Worm (Caenorhabditis elegans) whole organism, L4/young adult: ENCODE data around the gene npr-10.

ENCODE experiments used
- W03F9.2 ChIP-seq: fragments of 150-350 bp; optimal IDR thresholded peaks from 2 replicates; lab custom pipeline; 2014; ENCODE audit warnings: missing biosample characterization, missing genetic modification characterization
- dao-5 ChIP-seq: sonication (generic microtip); optimal IDR thresholded peaks from 2 replicates; lab custom pipeline; 2016; ENCODE audit warnings: missing genotype, missing genetic modification characterization, moderate library complexity, missing compliant biosample characterization
- him-1 ChIP-seq: sonication (generic microtip); optimal IDR thresholded peaks from 2 replicates; lab custom pipeline; 2016; ENCODE audit warnings: missing genotype, missing genetic modification reagents, missing genetic modification characterization, missing compliant biosample characterization

The npr-10 gene

DNA sequence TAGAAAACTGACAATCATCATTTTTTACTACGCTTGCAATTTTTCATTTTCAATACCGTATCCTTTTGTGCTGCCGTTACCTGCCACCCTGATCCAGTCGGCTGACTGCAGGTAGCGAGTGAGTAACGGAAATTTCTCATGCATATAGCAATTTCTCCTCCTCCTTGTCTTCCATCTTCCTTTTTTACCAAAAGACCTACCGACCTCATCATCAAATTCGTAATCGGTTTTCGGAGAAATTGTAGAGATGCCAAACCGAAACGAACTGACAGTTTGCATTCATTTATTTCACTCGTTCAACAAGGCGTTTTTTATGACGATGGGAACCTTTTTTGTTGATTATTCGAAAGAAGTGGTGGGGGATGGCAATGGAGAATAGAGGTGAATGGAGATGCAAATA is 16.2 kb downstream of the npr-10 start:
- TF ChIP-seq dao-5 (tag; lab: Kevin White, UChicago) (no peak), him-1 (no peak), W03F9.2 (tag; lab: Kevin White, UChicago) (no peak)

DNA sequence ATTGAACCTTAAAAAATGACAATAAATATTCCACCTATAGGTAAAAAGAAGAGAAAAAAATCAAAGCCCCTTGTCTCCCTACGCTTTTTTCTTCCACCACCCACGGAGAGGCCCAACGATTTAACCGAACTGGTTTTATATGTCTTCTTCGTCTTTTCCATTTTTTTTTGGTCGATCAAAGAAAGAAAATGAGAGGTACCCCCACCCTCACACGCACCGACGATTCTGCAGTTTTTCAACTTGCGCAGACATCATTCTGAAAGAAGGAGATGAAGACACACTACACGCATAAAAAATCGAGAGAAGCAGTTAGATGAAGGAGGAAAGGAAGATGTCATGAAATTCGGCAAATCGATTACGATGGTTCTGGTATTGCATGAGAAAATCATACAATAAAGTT is 18.2 kb downstream of the npr-10 start:
- TF ChIP-seq dao-5 (tag; lab: Kevin White, UChicago) (no peak), him-1 (no peak), W03F9.2 (tag; lab: Kevin White, UChicago) (no peak)

DNA sequence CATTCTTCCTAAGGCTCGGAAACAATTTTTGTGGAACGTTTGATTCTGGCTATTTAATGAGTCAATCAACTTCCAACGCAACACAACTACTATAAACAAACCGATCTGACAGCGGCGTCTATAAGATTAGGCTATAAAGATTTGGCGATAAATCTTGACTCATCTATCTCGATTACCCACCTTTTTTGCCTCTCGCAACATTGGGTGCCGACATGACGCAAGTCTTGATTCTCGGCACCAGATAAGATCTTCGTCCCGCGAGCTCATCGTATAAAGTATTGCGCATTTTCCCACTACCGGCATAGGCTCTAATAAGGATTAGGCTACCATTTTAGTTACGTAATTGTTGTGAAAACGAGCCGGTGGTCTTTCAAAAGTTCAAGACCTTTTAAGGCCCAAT is 20.6 kb downstream of the npr-10 start:
- TF ChIP-seq dao-5 (tag; lab: Kevin White, UChicago) = no peak
- TF ChIP-seq him-1 = no peak
- no peak for TF ChIP-seq W03F9.2 (tag; lab: Kevin White, UChicago)

DNA sequence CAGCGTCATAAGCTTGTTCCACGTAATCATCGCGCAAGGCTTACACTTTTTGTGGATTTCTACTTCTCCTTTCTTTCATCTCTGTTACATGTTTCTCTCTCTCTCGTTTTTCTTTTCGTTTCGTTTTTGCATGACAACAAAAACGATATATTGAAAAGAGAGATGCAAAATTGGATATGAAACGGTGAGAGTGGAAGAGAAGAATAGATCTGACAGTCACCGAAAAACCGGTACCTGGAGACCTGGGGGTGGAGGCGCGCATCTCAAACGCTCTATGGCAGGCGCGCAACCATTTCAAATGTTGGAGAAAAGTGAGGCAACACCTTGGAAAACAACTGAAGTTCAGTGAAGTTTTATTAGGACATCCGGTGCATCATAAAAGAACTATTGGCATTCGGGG is 22.9 kb downstream of the npr-10 start:
- no peak for TF ChIP-seq dao-5 (tag; lab: Kevin White, UChicago)
- TF ChIP-seq W03F9.2 (tag; lab: Kevin White, UChicago) = no peak

DNA sequence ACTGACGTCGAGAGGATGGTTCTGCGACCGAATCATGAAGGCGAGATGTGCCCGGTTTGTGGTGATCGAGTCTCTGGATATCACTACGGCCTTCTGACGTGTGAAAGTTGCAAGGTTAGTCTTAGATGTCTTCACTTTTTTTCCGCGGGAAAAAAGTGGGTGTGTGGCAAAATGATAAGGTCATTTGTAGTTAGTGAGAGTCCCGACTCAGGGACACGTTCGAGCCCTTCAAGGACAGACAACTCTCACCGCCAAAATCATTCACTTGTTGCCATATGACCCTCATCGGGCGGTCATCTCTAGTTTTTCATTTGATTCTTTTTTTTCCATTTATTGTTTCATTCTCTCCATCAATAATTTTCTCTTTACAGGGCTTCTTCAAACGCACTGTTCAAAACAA is 23.6 kb downstream of the npr-10 start:
- TF ChIP-seq him-1 (no peak), W03F9.2 (tag; lab: Kevin White, UChicago) (no peak), dao-5 (tag; lab: Kevin White, UChicago) (no peak)

DNA sequence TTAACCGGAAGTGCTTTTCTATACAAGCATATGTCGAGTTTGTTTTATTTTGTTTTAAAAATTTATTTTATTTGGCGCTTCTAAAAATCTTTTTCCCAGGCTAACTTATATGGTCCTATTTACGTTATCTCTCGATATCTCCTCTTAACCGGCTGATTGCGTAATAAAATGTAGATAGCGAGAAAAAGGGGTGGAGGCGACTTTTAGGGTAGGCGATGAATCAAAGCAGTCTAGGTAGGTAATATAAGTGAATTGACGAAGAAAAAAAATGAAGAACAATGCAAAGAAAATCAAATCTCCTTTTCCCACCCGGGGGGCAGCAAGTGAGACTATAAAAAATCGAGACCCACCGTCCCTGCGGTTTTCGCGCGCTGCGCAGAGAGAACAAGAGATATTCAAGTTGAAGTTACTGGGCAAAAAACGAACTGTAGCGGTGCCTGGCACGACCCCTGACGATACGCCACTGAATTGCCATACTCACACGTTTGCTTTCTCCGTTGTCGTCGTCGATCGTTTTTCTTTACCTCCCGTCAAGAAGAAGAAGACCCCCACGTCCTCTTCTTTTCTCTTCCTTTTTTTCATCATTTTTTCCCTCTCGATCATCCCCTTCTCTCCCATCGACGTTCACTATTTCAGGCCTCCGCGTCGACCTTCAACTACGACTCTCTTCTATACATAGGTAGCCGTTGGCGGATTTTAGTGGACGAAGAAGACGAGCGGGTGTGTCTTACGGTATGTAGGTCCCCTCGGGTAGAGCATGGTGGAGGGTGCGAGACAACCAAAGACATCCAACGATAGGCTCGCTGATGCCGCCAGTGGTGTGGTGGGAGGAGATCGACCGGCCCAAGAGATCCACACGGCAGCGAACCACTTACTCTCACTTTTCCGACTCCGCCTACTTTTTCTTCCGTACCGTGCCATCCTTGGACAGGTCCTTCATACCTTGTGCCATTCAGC is 24.4 kb downstream of the npr-10 start, which contains the start of gene nhr-25:
Gene nhr-25, plus strand, starts transcription at position 637 of the 957 bp plus-strand sequence.
- TF ChIP-seq W03F9.2 (tag; lab: Kevin White, UChicago) (no peak), dao-5 (tag; lab: Kevin White, UChicago) (no peak), him-1 (no peak)

DNA sequence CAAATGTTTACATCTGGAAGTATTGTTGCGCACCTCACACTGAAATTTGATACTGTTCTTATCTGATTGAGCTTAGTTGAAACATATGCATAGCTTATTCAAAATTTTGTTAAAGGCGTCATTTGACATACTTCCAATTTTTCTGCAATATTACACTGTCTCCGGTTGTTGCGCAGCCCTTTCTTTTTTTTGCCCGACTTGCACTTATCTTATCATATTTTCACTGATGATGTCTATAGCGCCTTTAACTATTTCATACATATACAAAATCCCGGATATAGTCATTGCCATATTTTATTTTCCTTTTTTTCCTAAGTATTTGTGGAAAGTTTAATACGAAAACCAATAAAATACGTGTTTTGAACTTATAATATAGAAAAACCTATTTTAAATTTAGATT is 25.8 kb downstream of the npr-10 start:
- no peak for TF ChIP-seq dao-5 (tag; lab: Kevin White, UChicago)
- TF ChIP-seq W03F9.2 (tag; lab: Kevin White, UChicago) = no peak
- TF ChIP-seq him-1 = no peak

DNA sequence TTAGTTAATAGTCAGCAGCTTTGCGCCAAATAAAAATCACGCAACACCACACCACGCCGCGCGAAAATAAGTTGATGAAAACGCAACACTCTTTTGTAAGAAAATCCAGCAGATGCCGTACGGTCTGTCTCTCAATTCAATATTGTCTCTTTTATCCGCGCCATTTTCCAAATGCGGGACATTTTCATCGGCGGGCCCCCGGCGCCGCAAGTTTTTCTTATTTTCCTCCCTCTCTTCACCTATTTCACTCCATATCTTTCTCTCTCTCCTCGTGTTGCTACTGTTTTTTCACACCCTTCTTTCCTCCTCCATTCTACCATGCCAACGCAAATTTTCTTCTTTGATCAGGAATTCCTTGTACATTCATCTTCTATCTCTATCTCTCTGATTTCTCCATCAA is 26.2 kb downstream of the npr-10 start:
- no peak for TF ChIP-seq W03F9.2 (tag; lab: Kevin White, UChicago)
- TF ChIP-seq him-1 = no peak
- TF ChIP-seq dao-5 (tag; lab: Kevin White, UChicago) = no peak

DNA sequence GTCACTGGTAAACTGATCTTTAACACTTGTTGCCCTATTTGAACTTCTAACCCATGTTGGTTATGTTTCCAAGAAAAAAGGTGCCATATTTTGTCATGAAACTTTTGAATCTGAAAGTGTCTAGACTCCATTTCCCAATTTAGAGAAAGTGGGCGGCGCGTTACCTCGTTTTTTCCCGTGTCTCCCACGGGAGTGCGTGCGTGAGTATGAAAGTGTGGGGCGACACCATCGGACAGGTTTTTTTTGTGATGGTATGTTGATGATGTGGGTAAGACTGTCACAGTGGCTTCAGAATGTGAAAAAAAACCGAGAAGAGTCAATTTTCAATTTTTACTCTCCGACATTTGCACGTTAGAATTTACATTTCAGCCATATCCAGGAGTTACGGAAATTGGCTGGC is 26.8 kb downstream of the npr-10 start:
- no peak for TF ChIP-seq dao-5 (tag; lab: Kevin White, UChicago)
- no peak for TF ChIP-seq him-1
- no peak for TF ChIP-seq W03F9.2 (tag; lab: Kevin White, UChicago)

DNA sequence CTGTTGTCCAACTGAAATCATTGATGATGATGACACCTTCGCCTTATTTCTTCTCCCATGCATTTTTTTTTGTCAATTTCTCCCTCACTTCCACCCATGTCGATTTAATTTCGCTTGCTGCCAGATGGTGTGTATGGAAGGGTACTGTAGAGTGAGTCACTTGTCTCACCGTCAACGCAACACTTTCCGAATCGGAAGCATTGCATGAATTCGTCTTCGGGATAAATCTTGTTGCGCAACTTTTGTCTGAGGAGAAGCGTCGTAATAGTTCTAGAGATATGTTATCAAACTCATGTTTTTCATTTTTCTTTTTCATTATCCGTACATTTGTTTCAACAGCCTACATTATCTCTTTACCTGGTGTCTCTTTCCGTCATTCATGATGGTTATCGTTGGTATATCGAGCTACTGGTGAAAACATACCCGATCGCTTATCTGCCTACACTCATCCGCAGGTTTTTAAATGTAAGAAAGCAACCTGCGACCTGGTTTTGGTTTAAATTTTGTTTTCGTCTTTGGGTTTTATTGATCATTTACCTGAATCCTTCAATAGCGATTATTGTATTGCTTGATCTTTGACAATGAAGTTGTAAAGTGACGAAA is 27.9 kb downstream of the npr-10 start:
- TF ChIP-seq him-1 (no peak), dao-5 (tag; lab: Kevin White, UChicago) (no peak), W03F9.2 (tag; lab: Kevin White, UChicago) (no peak)

DNA sequence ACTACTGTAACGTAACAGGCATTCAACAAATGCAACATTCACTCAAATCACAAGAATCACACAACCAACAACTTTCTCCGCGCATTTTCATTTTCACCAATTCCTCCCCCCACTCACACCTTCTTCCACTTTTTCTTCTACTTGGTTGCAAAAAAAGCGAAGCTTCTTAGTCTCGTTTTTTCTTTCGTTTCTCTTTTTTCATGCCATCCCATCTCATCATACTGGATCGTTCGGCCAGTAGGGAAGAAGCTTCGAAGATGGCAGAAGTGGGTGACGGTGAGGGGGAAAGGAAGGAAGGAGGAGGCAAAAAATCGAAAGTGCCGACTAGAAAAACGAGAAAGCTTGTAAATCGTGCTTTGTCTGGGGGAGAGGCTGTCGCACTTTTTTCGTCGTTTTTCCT is 29.4 kb downstream of the npr-10 start:
- no peak for TF ChIP-seq dao-5 (tag; lab: Kevin White, UChicago)
- no peak for TF ChIP-seq him-1
- TF ChIP-seq W03F9.2 (tag; lab: Kevin White, UChicago) = no peak

DNA sequence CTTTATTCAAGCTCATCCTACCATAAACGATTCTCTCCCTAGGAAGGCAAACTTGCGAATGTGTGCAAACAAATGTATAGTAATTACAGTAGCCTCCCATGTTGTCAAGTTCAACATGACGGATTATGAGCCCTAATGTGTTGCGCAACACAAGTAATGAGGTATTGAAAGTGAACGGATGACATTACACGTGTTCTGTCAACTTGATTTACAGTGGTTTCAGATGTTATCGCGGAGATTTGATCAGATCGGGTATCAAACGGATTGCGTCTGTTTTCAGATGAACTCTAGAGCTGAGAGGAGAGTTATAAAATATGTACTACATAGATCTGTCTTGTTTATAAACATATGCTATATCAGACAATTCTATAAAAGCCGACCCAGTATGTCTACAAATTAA is 30.2 kb downstream of the npr-10 start:
- no peak for TF ChIP-seq W03F9.2 (tag; lab: Kevin White, UChicago)
- no peak for TF ChIP-seq dao-5 (tag; lab: Kevin White, UChicago)
- TF ChIP-seq him-1 = no peak

DNA sequence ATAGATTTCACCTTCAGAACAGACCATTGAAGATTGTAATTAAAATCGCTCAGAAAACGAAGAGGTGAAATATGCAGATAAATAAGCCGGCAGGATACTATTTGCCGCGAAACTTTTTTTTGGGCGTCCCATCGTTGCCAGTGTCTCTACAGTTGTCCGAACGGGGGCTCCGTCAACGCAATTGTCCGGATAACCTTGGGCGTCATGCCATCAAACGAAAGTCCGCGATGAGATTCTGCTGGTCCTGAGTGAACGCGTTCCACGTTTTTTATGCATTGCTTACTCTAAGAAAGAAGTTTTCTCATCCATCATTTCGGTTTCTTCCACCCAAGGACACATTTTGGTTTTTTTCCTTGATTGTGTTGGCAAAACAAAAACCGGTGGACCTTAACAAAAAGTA is 31.7 kb downstream of the npr-10 start:
- TF ChIP-seq him-1 (no peak), dao-5 (tag; lab: Kevin White, UChicago) (no peak)

DNA sequence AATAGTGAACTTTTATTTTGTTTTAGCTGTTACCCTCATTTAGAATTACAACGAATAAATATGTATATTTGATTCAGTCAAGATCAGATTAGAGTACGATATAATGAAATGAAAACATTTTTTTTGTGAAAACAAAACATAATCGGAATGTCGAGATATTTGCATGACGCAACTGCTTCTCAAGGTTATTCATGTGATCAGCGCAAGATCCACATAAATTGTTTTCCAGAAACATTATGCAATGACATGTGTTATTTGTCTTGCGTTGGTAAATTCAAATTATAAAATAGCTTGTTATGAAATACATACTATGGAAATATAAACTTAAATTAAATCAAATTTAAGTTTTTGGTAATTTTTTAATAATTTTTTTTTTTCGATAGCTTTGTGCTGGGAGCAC is 32.9 kb downstream of the npr-10 start:
- no peak for TF ChIP-seq dao-5 (tag; lab: Kevin White, UChicago)
- no peak for TF ChIP-seq him-1
- TF ChIP-seq W03F9.2 (tag; lab: Kevin White, UChicago) = no peak
